Fruit fly (Drosophila melanogaster): ENCODE measurements around the gene RpS5a.

RpS5a gene

dm6 chrX:17113324-17113723 lies 34.7 kb downstream of the RpS5a start (continued):
- no peak for TF ChIP-seq Eip93F (GFP tag; optimal IDR thresholded peaks at IDR 0.05)
- peak; percentile 42 for TF ChIP-seq CG3032 (tag; optimal IDR thresholded peaks at IDR 0.05)
- TF ChIP-seq CG15336 (GFP tag; IDR thresholded peaks at IDR 0.05), result peak; percentile 77
- TF ChIP-seq achi (GFP tag; optimal IDR thresholded peaks at IDR 0.05), result peak; percentile 79
- TF ChIP-seq Sox14 (GFP tag; optimal IDR thresholded peaks at IDR 0.05), result peak; percentile 13
- TF ChIP-seq CG6163 (GFP tag; IDR thresholded peaks at IDR 0.05), result peak; percentile 52
- TF ChIP-seq Hr38 (GFP tag; optimal IDR thresholded peaks at IDR 0.05), result no peak
- TF ChIP-seq CG1621 (tag; optimal IDR thresholded peaks at IDR 0.05), result no peak
- peak; percentile 41 for TF ChIP-seq Ets96B (tag; optimal IDR thresholded peaks at IDR 0.05)
- TF ChIP-seq CG6808 (GFP tag; optimal IDR thresholded peaks at IDR 0.05), result peak; percentile 12
- TF ChIP-seq CG4318 (GFP tag; optimal IDR thresholded peaks at IDR 0.05), result peak; percentile 56
- peak; percentile 61 for TF ChIP-seq CG3919 (GFP tag; optimal IDR thresholded peaks at IDR 0.05)
- TF ChIP-seq CG8119 (GFP tag; IDR thresholded peaks at IDR 0.05), result peak; percentile 87
- peak; percentile 39 for TF ChIP-seq cyc (GFP tag; optimal IDR thresholded peaks at IDR 0.05)
- peak; percentile 79 for TF ChIP-seq CG6792 (GFP tag; optimal IDR thresholded peaks at IDR 0.05)
- TF ChIP-seq lz (GFP tag; optimal IDR thresholded peaks at IDR 0.05), result peak; percentile 39
- TF ChIP-seq Ets21C (GFP tag; optimal IDR thresholded peaks at IDR 0.05), result no peak
- peak; percentile 82 for TF ChIP-seq OdsH (GFP tag; optimal IDR thresholded peaks at IDR 0.05)
- TF ChIP-seq esn (GFP tag; optimal IDR thresholded peaks at IDR 0.05), result peak; percentile 71
- TF ChIP-seq acj6 (GFP tag; optimal IDR thresholded peaks at IDR 0.05), result peak; percentile 73
- TF ChIP-seq Smox (GFP tag; optimal IDR thresholded peaks at IDR 0.05), result peak; percentile 37

dm6 chrX:17111958-17112953 lies 35.8 kb downstream of the RpS5a start:
- peak; percentile 39 for TF ChIP-seq CG3919 (GFP tag; optimal IDR thresholded peaks at IDR 0.05)
- TF ChIP-seq Blimp-1 (GFP tag; optimal IDR thresholded peaks at IDR 0.05), result no peak
- TF ChIP-seq Ets21C (GFP tag; optimal IDR thresholded peaks at IDR 0.05), result no peak
- TF ChIP-seq svp (GFP tag), result peak; percentile 17
- TF ChIP-seq Sox15 (GFP tag; optimal IDR thresholded peaks at IDR 0.05), result peak; percentile 16
- no peak for TF ChIP-seq Sox102F (GFP tag; optimal IDR thresholded peaks at IDR 0.05)
- peak; percentile 40 for TF ChIP-seq CG3032 (tag; optimal IDR thresholded peaks at IDR 0.05)
- TF ChIP-seq Hr39 (GFP tag; optimal IDR thresholded peaks at IDR 0.05), result peak; percentile 31
- TF ChIP-seq Eip78C (GFP tag), result peak; percentile 64
- peak; percentile 55 for TF ChIP-seq pdm3 (GFP tag; optimal IDR thresholded peaks at IDR 0.05)
- TF ChIP-seq CG9139 (GFP tag; optimal IDR thresholded peaks at IDR 0.05), result no peak
- TF ChIP-seq CG1621 (tag; optimal IDR thresholded peaks at IDR 0.05), result no peak
- peak; percentile 40 for TF ChIP-seq net (GFP tag; optimal IDR thresholded peaks at IDR 0.05)
- TF ChIP-seq CG6792 (GFP tag; optimal IDR thresholded peaks at IDR 0.05), result peak; percentile 8
- peak; percentile 48 for TF ChIP-seq CG6808 (GFP tag; optimal IDR thresholded peaks at IDR 0.05)
- 0 out of 2 replicates have a peak, but pooled peaks have one; percentile 15 for TF ChIP-seq CG11294 (GFP tag; IDR thresholded peaks at IDR 0.05)
- TF ChIP-seq Met (GFP tag; optimal IDR thresholded peaks at IDR 0.05), result peak; percentile 6
- TF ChIP-seq vri (GFP tag; optimal IDR thresholded peaks at IDR 0.05), result no peak
- TF ChIP-seq Lpt (GFP tag; optimal IDR thresholded peaks at IDR 0.05), result peak; percentile 42
- TF ChIP-seq dsx (GFP tag; optimal IDR thresholded peaks at IDR 0.05; ENCODE audit: poor library complexity, severe bottlenecking), result no peak
- peak; percentile 37; the same call in 1 of the 3 replicates for TF ChIP-seq CG6163 (GFP tag; IDR thresholded peaks at IDR 0.05)
- TF ChIP-seq CG31627 (GFP tag; optimal IDR thresholded peaks at IDR 0.05), result peak; percentile 14
- TF ChIP-seq CG10669 (GFP tag; optimal IDR thresholded peaks at IDR 0.05), result peak; percentile 21
- TF ChIP-seq esn (GFP tag; optimal IDR thresholded peaks at IDR 0.05), result peak; percentile 45
- no peak for TF ChIP-seq Sox14 (GFP tag; optimal IDR thresholded peaks at IDR 0.05)
- TF ChIP-seq CG11902 (GFP tag; optimal IDR thresholded peaks at IDR 0.05), result peak; percentile 19
- peak; percentile 47 for TF ChIP-seq Hr4 (GFP tag; optimal IDR thresholded peaks at IDR 0.05)
- TF ChIP-seq fd59A (GFP tag; optimal IDR thresholded peaks at IDR 0.05), result peak; percentile 50
- peak; percentile 33 for TF ChIP-seq CG6276 (GFP tag; optimal IDR thresholded peaks at IDR 0.05)
- no peak for TF ChIP-seq fd85E (GFP tag; optimal IDR thresholded peaks at IDR 0.05)
- no peak for TF ChIP-seq CG6854 (GFP tag; optimal IDR thresholded peaks at IDR 0.05)
- peak; percentile 23 for TF ChIP-seq spab (GFP tag; optimal IDR thresholded peaks at IDR 0.05)
- TF ChIP-seq Smox (GFP tag; optimal IDR thresholded peaks at IDR 0.05), result peak; percentile 37
- no peak for TF ChIP-seq CG8319 (GFP tag; optimal IDR thresholded peaks at IDR 0.05)
- peak in 1 of 2 experiments; percentile 15 for TF ChIP-seq ss (GFP tag; optimal IDR thresholded peaks at IDR 0.05)
- TF ChIP-seq eg (GFP tag; IDR thresholded peaks at IDR 0.05), result 0 out of 3 replicates have a peak, but pooled peaks have one; percentile 14

All from whole organism, prepupa.